Worm (Caenorhabditis elegans) whole organism, late embryonic: ENCODE data around the gene unc-82.

Experiments
- elt-2 ChIP-seq: sonication (generic microtip); optimal IDR thresholded peaks from 2 replicates; lab custom pipeline; 2016; ENCODE audit warnings: missing genetic modification reagents, missing genetic modification characterization, missing compliant biosample characterization
- lin-11 ChIP-seq: fragments of 200-800 bp; sonication (Bioruptor generic); optimal IDR thresholded peaks from 2 replicates; lab custom pipeline; 2018; ENCODE audit warnings: mild to moderate bottlenecking, missing genetic modification characterization, missing compliant biosample characterization
- tbx-7 ChIP-seq: sonication (generic microtip); optimal IDR thresholded peaks from 2 replicates; lab custom pipeline; 2016; ENCODE audit warnings: missing genotype, missing genetic modification characterization, missing compliant biosample characterization

DNA sequence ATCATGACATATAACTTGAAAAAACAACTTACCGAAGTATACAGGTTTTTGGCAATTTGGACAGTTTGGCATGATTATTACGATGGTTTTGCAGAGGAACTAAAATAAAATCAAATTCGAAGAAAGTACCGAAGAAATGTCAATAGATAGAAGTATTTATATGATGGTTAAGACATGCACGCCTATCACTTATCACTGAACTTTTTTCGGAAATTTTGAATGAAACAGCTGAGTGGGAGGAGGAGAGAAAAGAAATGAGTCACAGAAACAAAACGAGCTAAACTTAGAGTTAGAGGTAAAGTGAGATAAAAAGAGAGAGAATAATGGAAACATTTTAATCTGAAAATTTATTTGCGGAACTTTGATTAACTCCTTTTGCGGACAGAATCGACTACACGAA, 20.9 kb downstream of the unc-82 start, which contains the start of gene valv-1:
- TF ChIP-seq lin-11 (tag; lab: Kevin White, UChicago) (no peak), elt-2 (tag; lab: Kevin White, UChicago) (no peak), tbx-7 (no peak)
